Fruit fly (Drosophila melanogaster): ENCODE measurements around the gene nebu.

dm6 chr3L:12827705-12828104 is 15.2 kb downstream of the nebu start:
- TF ChIP-seq CTCF (optimal IDR thresholded peaks at IDR 0.05) (no peak), CG8478 (optimal IDR thresholded peaks at IDR 0.05) (no peak)
